Worm (Caenorhabditis elegans): Measurements from ENCODE around the gene abu-8.

Gene abu-8

ce11 chrV:5194508-5194907 is at the start of gene abu-8:
TSS of gene abu-8 (minus strand) at chrV:5194608.
- TF ChIP-seq ceh-18 (tag; optimal IDR thresholded peaks at IDR 0.05) (no peak), nhr-232 (tag; optimal IDR thresholded peaks at IDR 0.05) (no peak), ceh-2 (tag; optimal IDR thresholded peaks at IDR 0.05) (no peak), F13H6.1 (tag; optimal IDR thresholded peaks at IDR 0.05) (no peak), ama-1 (optimal IDR thresholded peaks at IDR 0.05) (no peak), gmeb-2 (tag; optimal IDR thresholded peaks at IDR 0.05) (no peak), pat-9 (tag; optimal IDR thresholded peaks at IDR 0.05) (no peak), T23F11.4 (GFP tag; optimal IDR thresholded peaks at IDR 0.05) (no peak), sdc-2 (tag; optimal IDR thresholded peaks at IDR 0.05) (no peak), K02D7.2 (tag; optimal IDR thresholded peaks at IDR 0.05) (no peak), ceh-19 (GFP tag; optimal IDR thresholded peaks at IDR 0.05) (no peak), lin-11 (tag; optimal IDR thresholded peaks at IDR 0.05) (no peak), npax-4 (tag; optimal IDR thresholded peaks at IDR 0.05) (no peak), ceh-48 (tag; optimal IDR thresholded peaks at IDR 0.05) (no peak), dve-1 (tag; optimal IDR thresholded peaks at IDR 0.05) (no peak), ceh-31 (tag; optimal IDR thresholded peaks at IDR 0.05) (no peak), ahr-1 (tag; optimal IDR thresholded peaks at IDR 0.05) (no peak), mec-3 (tag; optimal IDR thresholded peaks at IDR 0.05; ENCODE audit: borderline replicate concordance) (no peak), unc-55 (GFP tag; optimal IDR thresholded peaks at IDR 0.05) (no peak), dmd-4 (tag; optimal IDR thresholded peaks at IDR 0.05; ENCODE audit: borderline replicate concordance) (no peak)

ce11 chrV:5243036-5243435 is 48.6 kb upstream of the abu-8 start, which contains the start of gene cest-35.1:
TSS of gene cest-35.1 (minus strand) at chrV:5243136.
- TF ChIP-seq ceh-45 (GFP tag; IDR thresholded peaks at IDR 0.05) (no peak), K02D7.2 (tag; optimal IDR thresholded peaks at IDR 0.05) (no peak), zip-5 (tag; optimal IDR thresholded peaks at IDR 0.05) (no peak), sox-2 (GFP tag; IDR thresholded peaks at IDR 0.05) (no peak), unc-86 (tag; optimal IDR thresholded peaks at IDR 0.05) (no peak), elt-4 (tag; optimal IDR thresholded peaks at IDR 0.05) (no peak), odd-2 (tag; optimal IDR thresholded peaks at IDR 0.05) (no peak), ceh-24 (tag; optimal IDR thresholded peaks at IDR 0.05) (no peak), hlh-30 (tag; optimal IDR thresholded peaks at IDR 0.05; ENCODE audit: insufficient read depth) (no peak), npax-4 (tag; optimal IDR thresholded peaks at IDR 0.05) (no peak), pha-4 (tag; optimal IDR thresholded peaks at IDR 0.05) (no peak), nhr-232 (tag; optimal IDR thresholded peaks at IDR 0.05) (no peak), lim-6 (tag; optimal IDR thresholded peaks at IDR 0.05) (no peak), rnt-1 (tag; optimal IDR thresholded peaks at IDR 0.05) (no peak), ceh-31 (tag; optimal IDR thresholded peaks at IDR 0.05) (no peak), pros-1 (tag; optimal IDR thresholded peaks at IDR 0.05) (no peak), ceh-14 (tag; optimal IDR thresholded peaks at IDR 0.05) (no peak), ama-1 (optimal IDR thresholded peaks at IDR 0.05) (no peak), hlh-15 (tag; optimal IDR thresholded peaks at IDR 0.05) (no peak)

ce11 chrV:5239903-5240302 is 45.5 kb upstream of the abu-8 start, which contains the start of gene B0238.15:
TSS of gene B0238.15 (plus strand) at chrV:5240203.
- TF ChIP-seq ceh-22 (tag; optimal IDR thresholded peaks at IDR 0.05) (no peak), F13H6.1 (tag; optimal IDR thresholded peaks at IDR 0.05) (no peak)

- TF ChIP-seq ceh-19 (GFP tag; optimal IDR thresholded peaks at IDR 0.05) (no peak), gmeb-2 (tag; optimal IDR thresholded peaks at IDR 0.05) (no peak), ahr-1 (tag; optimal IDR thresholded peaks at IDR 0.05) (no peak), pax-1 (tag; optimal IDR thresholded peaks at IDR 0.05) (no peak), hlh-13 (GFP tag; optimal IDR thresholded peaks at IDR 0.05) (no peak), nhr-232 (tag; optimal IDR thresholded peaks at IDR 0.05) (no peak), pha-2 (tag; optimal IDR thresholded peaks at IDR 0.05) (no peak)
Measured at ce11 chrV:5239404-5239803, 45.0 kb upstream of the abu-8 start, which contains the start of gene C52A10.3. TSS of gene C52A10.3 (minus strand) at chrV:5239504.
